Fruit fly (Drosophila melanogaster) S2 (cell line): ENCODE results near the gene CG13630.

Experiments used
- CG8478 ChIP-seq: fragments of >200 bp; optimal IDR thresholded peaks from 2 replicates; lab custom pipeline; 2018
- CTCF ChIP-seq, 2 experiments: fragments of >200 bp; optimal IDR thresholded peaks; 2 replicates each; lab custom pipeline; 2018

Gene CG13630

DNA sequence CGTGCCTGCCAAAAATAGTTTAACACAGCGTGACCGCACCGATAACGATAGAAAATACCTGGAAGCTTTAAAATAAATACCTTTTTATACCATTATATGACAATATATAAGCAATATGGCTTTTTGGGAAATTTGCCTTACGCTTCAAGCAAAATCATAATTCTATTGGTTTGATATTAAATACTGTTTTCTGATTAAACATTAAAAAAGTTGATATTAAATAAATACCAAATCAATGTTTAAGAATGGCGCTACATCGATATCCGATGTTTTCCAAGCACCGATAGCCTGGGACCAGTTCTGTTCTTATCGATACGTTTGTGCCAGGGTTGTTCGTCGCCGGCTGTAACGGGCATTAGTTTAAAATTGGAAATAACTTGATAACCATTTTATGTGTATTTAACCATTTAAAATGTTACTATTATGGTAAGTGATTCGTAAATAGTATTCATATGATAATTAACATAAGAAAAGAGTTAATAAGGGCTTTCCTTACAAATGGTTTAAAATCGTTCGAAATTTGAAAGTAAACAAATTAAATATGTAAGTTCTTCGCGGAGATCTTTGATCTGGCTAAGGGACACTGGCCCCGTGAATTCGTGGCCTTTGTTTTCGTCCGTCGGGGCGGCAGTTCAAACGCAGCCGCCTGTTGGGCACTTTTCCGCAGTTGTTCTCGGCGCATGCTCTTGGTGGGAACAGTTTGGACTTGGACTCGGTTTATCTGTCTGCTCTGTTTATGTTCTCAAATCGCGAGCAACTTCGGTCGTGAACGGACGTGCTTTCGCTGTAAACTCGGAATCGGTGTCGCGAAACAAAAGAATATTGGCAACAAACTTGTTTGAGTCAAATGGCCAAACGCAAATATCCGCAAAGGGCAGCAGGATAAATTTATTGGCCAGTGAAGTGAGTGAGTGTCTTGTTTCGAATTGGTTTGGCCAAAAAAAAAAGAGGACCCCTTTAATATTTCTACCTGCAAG, at the start of gene CG13630, which contains the start of gene tok:
Gene CG13630 (minus strand): TSS at position 51 of the 977 bp plus-strand sequence.
Gene tok (plus strand): TSS at position 384 of the 977 bp plus-strand sequence.
- no peak for TF ChIP-seq CG8478 (lab: Kevin White, UChicago)
- no peak for TF ChIP-seq CTCF (optimal IDR thresholded peaks at IDR 0.05; lab: Kevin White, UChicago)

DNA sequence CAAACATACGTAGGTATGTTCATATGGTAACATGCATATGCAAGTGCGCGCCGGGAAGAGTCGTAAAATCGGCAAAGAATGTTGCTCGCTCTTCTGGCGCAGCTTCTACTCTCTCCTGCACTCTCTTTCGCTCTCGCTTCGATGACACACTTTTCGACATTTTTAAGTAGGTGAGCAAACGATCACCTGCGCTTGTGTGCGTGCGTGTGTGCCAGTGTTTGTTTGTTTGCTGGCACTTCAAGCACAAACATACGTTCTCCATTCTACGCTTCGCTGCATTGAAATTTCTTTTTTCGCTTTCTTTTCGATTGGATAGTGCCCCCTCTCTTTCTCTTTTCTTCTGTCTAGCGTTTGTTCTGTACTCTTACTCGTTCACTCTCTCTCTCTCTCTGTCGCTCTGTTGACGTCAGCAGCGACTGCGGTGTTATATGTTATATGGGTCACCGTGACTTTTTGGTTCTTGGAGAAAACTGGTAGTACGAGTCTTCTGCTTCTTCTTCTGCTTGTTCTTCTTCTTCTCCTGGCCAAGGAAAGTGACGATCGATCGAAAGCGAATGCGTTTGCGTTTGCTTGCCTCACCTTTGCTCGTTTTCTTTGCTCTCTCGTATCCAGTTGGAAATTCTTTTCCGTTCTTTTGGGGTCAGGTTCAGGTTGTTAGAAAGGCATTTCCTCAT, 48.6 kb upstream of the CG13630 start:
- TF ChIP-seq CTCF (optimal IDR thresholded peaks at IDR 0.05; lab: Kevin White, UChicago): no peak
- no peak for TF ChIP-seq CG8478 (lab: Kevin White, UChicago)

dm6 chr3R:24766684-24767083, 47.5 kb upstream of the CG13630 start:
- TF ChIP-seq CG8478 (lab: Kevin White, UChicago): no peak

DNA sequence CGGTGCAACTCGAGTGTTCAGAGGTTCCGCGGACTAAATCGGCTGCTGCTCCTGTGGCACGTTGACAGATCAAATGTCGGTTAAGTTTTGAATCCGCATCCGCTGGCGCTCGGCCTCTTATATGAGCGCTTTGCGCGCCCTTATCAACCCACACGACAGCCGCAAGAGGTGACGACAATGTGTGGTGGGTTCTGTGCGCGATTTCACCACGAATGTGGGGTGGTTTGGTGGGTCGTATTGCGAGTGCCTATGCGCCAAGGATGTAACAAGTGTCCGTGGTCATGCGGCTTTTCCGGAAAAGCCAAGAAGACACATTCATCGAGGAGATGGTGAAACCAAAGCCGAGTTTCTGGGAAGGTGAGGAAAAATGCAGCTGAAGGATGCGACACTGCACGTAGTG, 45.8 kb upstream of the CG13630 start, which contains the start of gene AstA:
Gene AstA (minus strand): TSS at position 101 of the 400 bp plus-strand sequence.
- TF ChIP-seq CTCF (optimal IDR thresholded peaks at IDR 0.05; lab: Kevin White, UChicago): no peak
- TF ChIP-seq CG8478 (lab: Kevin White, UChicago): no peak

dm6 chr3R:24753561-24754027, 34.4 kb upstream of the CG13630 start, which contains the start of gene asp:
Gene asp, plus strand, starts transcription at chr3R:24753849.
- no peak for TF ChIP-seq CG8478 (lab: Kevin White, UChicago)

DNA sequence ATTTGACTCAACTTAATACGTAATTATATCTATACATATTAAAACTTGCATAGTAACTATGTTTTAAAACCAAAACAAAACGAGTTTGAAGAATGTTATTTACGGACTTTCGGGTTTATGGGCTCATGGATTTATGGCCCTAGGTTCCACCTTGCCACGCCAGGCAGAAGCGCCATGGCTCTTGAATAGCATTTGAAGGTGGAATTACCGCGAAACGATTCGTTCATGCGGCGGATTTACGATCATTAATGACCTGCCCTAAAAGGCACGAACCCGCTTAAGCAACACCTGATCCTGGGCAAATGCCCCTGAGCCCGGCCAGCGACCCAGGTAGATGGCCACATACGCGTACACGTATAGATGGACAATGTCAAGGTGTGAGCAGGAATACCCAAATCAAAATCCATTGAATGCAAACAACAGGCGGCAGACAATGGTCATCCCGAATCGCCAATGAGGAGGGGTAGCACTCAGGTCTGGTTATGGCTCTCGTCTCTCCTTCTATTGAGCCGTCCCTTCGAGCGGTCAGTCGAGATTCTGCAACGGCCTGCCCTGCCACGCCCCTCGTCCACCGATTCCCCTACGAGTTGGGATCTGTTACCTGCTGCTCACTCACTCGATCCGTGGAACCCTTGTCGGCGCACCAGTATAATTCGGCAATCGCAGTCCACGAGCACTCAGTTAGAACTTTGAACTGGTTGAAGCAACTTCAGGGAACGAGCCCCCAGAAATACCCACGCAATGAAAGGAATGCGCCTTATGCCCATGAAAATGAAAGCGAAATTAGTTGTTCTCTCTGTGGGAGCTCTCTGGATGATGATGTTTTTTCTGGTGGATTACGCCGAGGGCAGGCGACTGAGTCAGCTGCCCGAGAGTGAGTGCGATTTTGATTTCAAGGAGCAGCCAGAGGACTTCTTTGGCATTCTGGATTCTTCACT, 30.2 kb upstream of the CG13630 start, which contains the start of gene tld:
Gene tld (plus strand): TSS at position 677 of the 938 bp plus-strand sequence.
- TF ChIP-seq CTCF (optimal IDR thresholded peaks at IDR 0.05; lab: Kevin White, UChicago) (no peak), CG8478 (lab: Kevin White, UChicago) (no peak)

dm6 chr3R:24727038-24727437, 7.9 kb upstream of the CG13630 start:
- no peak for TF ChIP-seq CTCF (optimal IDR thresholded peaks at IDR 0.05; lab: Kevin White, UChicago)
- no peak for TF ChIP-seq CG8478 (lab: Kevin White, UChicago)

dm6 chr3R:24726347-24726891, 7.3 kb upstream of the CG13630 start:
- TF ChIP-seq CG8478 (lab: Kevin White, UChicago) (no peak), CTCF (optimal IDR thresholded peaks at IDR 0.05; lab: Kevin White, UChicago) (no peak)

DNA sequence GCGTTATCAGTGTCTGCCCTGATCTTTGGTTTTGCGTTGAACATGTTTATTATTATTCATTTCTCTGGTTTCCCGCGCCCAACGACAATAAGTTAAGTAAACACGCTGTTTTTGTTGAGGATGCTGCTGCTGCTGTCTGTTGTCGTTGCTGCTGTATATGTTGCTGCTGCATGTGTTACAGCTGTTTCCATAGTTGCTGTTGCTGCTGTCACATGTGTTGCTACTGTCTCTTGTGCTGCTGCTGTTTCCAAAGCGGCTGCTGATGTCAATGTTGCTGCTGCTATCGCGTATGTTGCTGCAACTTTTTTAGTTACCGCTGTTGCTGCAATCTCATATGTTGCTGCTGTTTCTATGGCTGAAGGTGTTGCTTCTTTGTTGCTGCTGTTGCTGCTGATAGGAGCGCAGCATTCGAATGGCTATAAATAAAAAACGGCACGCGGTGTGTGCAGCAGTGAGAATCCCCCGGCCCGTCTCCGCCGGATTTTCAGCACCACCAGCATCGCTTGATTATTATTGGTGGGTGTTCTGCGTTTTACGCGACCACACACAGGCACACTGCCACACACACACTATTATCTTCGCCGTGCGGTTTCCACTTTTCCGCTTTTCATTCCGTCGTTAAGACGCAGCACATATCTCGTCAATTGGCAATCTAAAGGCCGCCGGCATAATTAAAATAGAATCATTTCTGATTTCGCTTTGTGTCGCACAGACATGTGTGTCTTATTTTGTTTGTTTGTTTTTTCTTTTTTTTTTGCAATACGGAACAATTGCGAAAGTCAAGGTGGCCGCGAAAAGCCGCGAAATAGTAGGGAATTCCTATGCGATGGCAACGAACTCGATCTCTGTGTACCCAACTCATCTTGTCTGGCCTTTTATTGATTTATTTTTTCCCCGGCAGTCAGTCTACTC, 1.6 kb upstream of the CG13630 start:
- TF ChIP-seq CG8478 (lab: Kevin White, UChicago) (no peak), CTCF (optimal IDR thresholded peaks at IDR 0.05; lab: Kevin White, UChicago) (no peak)

DNA sequence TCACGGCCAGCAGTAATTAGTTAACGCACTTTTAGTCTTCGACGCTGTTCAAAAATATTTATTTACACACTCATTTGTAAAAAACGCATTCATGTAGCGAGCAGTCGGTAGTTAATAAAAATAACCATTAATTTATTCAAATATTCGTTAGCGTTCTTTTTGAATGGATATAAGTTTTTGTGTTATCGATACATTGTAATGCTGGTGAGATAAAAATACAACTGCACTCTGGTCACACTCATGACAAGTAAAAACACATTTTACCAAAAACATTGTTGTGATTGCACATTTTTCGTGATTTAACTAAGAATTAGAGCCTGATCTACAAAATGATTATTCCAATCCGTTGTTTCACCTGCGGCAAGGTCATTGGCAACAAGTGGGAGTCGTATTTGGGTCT, 1.9 kb downstream of the CG13630 start, which contains the start of gene Polr2L:
Gene Polr2L (plus strand): TSS at position 223 of the 400 bp plus-strand sequence.
- TF ChIP-seq CTCF (optimal IDR thresholded peaks at IDR 0.05; lab: Kevin White, UChicago) (no peak), CG8478 (lab: Kevin White, UChicago) (no peak)

DNA sequence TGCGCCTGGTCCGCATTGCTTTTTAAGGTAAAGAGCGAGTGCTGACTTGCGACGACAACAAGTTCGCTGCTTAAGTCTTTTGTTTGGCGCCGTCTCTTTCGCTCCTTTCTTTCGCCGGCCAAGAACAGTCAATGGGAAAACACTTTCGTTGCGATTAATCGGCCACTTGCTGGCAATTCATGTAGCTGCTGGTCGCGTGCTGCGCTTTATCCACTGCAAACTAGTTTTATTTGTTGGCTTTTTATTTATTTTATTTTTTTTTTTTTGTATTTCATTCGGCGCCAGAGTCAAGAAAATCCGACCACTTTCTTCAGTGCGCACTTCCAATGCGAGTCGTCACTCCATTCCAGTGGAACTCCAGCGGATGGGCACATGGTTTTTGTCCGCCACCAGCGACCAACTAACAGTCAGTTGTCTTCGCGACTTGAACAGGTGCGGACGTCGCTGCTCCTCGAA, 6.8 kb downstream of the CG13630 start, which contains the start of the genes CG13627 and CG46316:
Gene CG13627 (plus strand): TSS at position 406 of the 456 bp plus-strand sequence.
Gene CG46316 (plus strand): TSS at position 406 of the 456 bp plus-strand sequence.
- TF ChIP-seq CTCF (optimal IDR thresholded peaks at IDR 0.05; lab: Kevin White, UChicago) (no peak), CG8478 (lab: Kevin White, UChicago) (no peak)

- TF ChIP-seq CTCF (optimal IDR thresholded peaks at IDR 0.05; lab: Kevin White, UChicago) (no peak), CG8478 (lab: Kevin White, UChicago) (no peak)
Measured at dm6 chr3R:24699309-24699708, 19.9 kb downstream of the CG13630 start.
